Worm (Caenorhabditis elegans) whole organism, L3 larva: Measurements from ENCODE around the gene wrt-10.

Source experiments
- R02D3.7 ChIP-seq: fragments of 150-350 bp; optimal IDR thresholded peaks from 2 replicates; lab custom pipeline; 2014; ENCODE audit warnings: missing biosample characterization, missing genetic modification characterization
- ZK546.5 ChIP-seq: sonication (generic microtip); optimal IDR thresholded peaks from 2 replicates; lab custom pipeline; 2017; ENCODE audit warnings: missing biosample characterization, missing genetic modification characterization
- aly-2 ChIP-seq: fragments of 150-350 bp; optimal IDR thresholded peaks from 2 replicates; lab custom pipeline; 2014; ENCODE audit warnings: missing biosample characterization, missing genetic modification characterization
- ceh-82 ChIP-seq: fragments of 150-350 bp; optimal IDR thresholded peaks from 2 replicates; lab custom pipeline; 2014; ENCODE audit warnings: missing biosample characterization, missing genetic modification characterization
- daf-12 ChIP-seq: fragments of 150-350 bp; optimal IDR thresholded peaks from 2 replicates; lab custom pipeline; 2014; ENCODE audit warnings: missing biosample characterization, missing genetic modification reagents, missing genetic modification characterization
- hmg-11 ChIP-seq: sonication (generic microtip); optimal IDR thresholded peaks from 2 replicates; lab custom pipeline; 2016; ENCODE audit warnings: missing genetic modification characterization, missing compliant biosample characterization
- lin-39 ChIP-seq: fragments of 150-350 bp; optimal IDR thresholded peaks from 2 replicates; lab custom pipeline; 2018; ENCODE audit warnings: missing biosample characterization, missing genetic modification reagents, missing genetic modification characterization
- nhr-11 ChIP-seq: fragments of 150-350 bp; optimal IDR thresholded peaks from 2 replicates; lab custom pipeline; 2014; ENCODE audit warnings: missing biosample characterization, missing genetic modification characterization
- nhr-12 ChIP-seq: fragments of 150-350 bp; optimal IDR thresholded peaks from 2 replicates; lab custom pipeline; 2014; ENCODE audit warnings: missing biosample characterization, missing genetic modification characterization
- nhr-28 ChIP-seq: fragments of 150-350 bp; optimal IDR thresholded peaks from 2 replicates; lab custom pipeline; 2014; ENCODE audit warnings: missing biosample characterization, missing genetic modification characterization
- pha-4 ChIP-seq: fragments of 150-350 bp; optimal IDR thresholded peaks from 2 replicates; lab custom pipeline; 2014; ENCODE audit warnings: missing biosample characterization, missing genetic modification reagents, missing genetic modification characterization
- skn-1 ChIP-seq: fragments of 150-350 bp; optimal IDR thresholded peaks from 2 replicates; lab custom pipeline; 2014; ENCODE audit warnings: missing biosample characterization, missing genetic modification characterization
- snpc-4 ChIP-seq: fragments of 150-350 bp; optimal IDR thresholded peaks from 2 replicates; lab custom pipeline; 2014; ENCODE audit warnings: missing biosample characterization, missing genetic modification characterization
- unc-39 ChIP-seq: sonication (generic microtip); optimal IDR thresholded peaks from 4 replicates; lab custom pipeline; 2017; ENCODE audit warnings: missing biosample characterization, missing genetic modification characterization

- no peak for TF ChIP-seq nhr-12 (tag; lab: Kevin White, UChicago)
- TF ChIP-seq ceh-82 (tag; lab: Kevin White, UChicago) = no peak
- TF ChIP-seq hmg-11 = no peak
- TF ChIP-seq unc-39 (tag; lab: Kevin White, UChicago) = no peak
- TF ChIP-seq ZK546.5 = no peak
- no peak for TF ChIP-seq pha-4
- TF ChIP-seq lin-39 (tag; lab: Kevin White, UChicago) = no peak
- TF ChIP-seq snpc-4 (tag; lab: Kevin White, UChicago) = no peak
- TF ChIP-seq R02D3.7 (tag; lab: Kevin White, UChicago) = no peak
- no peak for TF ChIP-seq skn-1 (tag; lab: Kevin White, UChicago)
- TF ChIP-seq nhr-11 = no peak
- TF ChIP-seq daf-12 (tag; lab: Kevin White, UChicago) = no peak
- TF ChIP-seq nhr-28 (tag; lab: Kevin White, UChicago) = no peak
- no peak for TF ChIP-seq aly-2 (tag; lab: Kevin White, UChicago)
Observed at ce11 chrII:7542952-7543351, 8.6 kb upstream of the wrt-10 start.
